Fruit fly (Drosophila melanogaster) whole organism, embryonic: ENCODE results near the gene fbl.

Experiments
- ATbp ChIP-seq: fragments of 200-800 bp; sonication (Bioruptor generic); optimal IDR thresholded peaks from 2 replicates; lab custom pipeline; 2017; ENCODE audit warnings: missing biosample characterization, mild to moderate bottlenecking, missing genetic modification characterization, missing genetic modification reagents
- Antp ChIP-seq: fragments of 200-800 bp; sonication (Bioruptor generic); optimal IDR thresholded peaks from 3 replicates; lab custom pipeline; 2016; ENCODE audit warnings: missing biosample characterization, missing genetic modification characterization
- Atf3 ChIP-seq: fragments of 200-800 bp; sonication (Bioruptor generic); optimal IDR thresholded peaks from 3 replicates; lab custom pipeline; 2016; ENCODE audit warnings: missing biosample characterization, missing genetic modification characterization
- BtbVII ChIP-seq: fragments of 200-800 bp; sonication (Bioruptor generic); optimal IDR thresholded peaks from 3 replicates; lab custom pipeline; 2017; ENCODE audit warnings: missing biosample characterization, mild to moderate bottlenecking, missing genetic modification characterization
- CG10431 ChIP-seq: fragments of 200-800 bp; sonication (Bioruptor generic); optimal IDR thresholded peaks from 3 replicates; lab custom pipeline; 2018; ENCODE audit warnings: missing biosample characterization, mild to moderate bottlenecking, missing genetic modification characterization
- CG11456 ChIP-seq: fragments of 200-800 bp; sonication (Bioruptor generic); IDR thresholded peaks from 3 replicates; pipeline ENCODE4 v1.3.6; 2022; ENCODE audit warnings: missing biosample characterization, missing genetic modification characterization
- CG11695 ChIP-seq: fragments of 200-800 bp; sonication (Bioruptor generic); IDR thresholded peaks from 3 replicates; pipeline ENCODE4 v1.3.6; 2022; ENCODE audit warnings: missing biosample characterization, missing genetic modification characterization
- CG11723 ChIP-seq: fragments of 200-800 bp; sonication (Bioruptor generic); optimal IDR thresholded peaks from 2 replicates; lab custom pipeline; 2017; ENCODE audit warnings: missing biosample characterization, mild to moderate bottlenecking, missing genetic modification characterization
- CG16815 ChIP-seq: fragments of 200-800 bp; sonication (Bioruptor generic); optimal IDR thresholded peaks from 3 replicates; lab custom pipeline; 2017; ENCODE audit warnings: missing biosample characterization, mild to moderate bottlenecking, missing genetic modification characterization
- CG17186 ChIP-seq: fragments of 200-800 bp; sonication (Bioruptor generic); optimal IDR thresholded peaks from 3 replicates; lab custom pipeline; 2017; ENCODE audit warnings: missing biosample characterization, missing genetic modification reagents, missing genetic modification characterization
- CG2678 ChIP-seq: fragments of 200-800 bp; sonication (Bioruptor generic); optimal IDR thresholded peaks from 3 replicates; lab custom pipeline; 2019; ENCODE audit warnings: missing biosample characterization, mild to moderate bottlenecking, missing genetic modification characterization, moderate library complexity
- CG2712 ChIP-seq: fragments of 200-800 bp; optimal IDR thresholded peaks from 3 replicates; lab custom pipeline; 2019; ENCODE audit warnings: missing biosample characterization, mild to moderate bottlenecking, missing genetic modification characterization, moderate library complexity
- CG32767 ChIP-seq: fragments of 200-800 bp; sonication (Bioruptor generic); IDR thresholded peaks from 2 replicates; pipeline ENCODE4 v1.3.6; 2022; ENCODE audit warnings: missing biosample characterization, missing genetic modification characterization
- CG5245 ChIP-seq: fragments of 200-800 bp; sonication (Bioruptor generic); optimal IDR thresholded peaks from 3 replicates; lab custom pipeline; 2016; ENCODE audit warnings: missing biosample characterization, missing genetic modification characterization
- CG7745 ChIP-seq: fragments of 200-800 bp; sonication (Bioruptor generic); optimal IDR thresholded peaks from 2 replicates; lab custom pipeline; 2018; ENCODE audit warnings: missing biosample characterization, mild to moderate bottlenecking, missing genetic modification characterization, moderate library complexity
- CG7786 ChIP-seq: fragments of 200-800 bp; sonication (Bioruptor generic); optimal IDR thresholded peaks from 2 replicates; lab custom pipeline; 2016; ENCODE audit warnings: missing biosample characterization, missing genetic modification characterization
- CG7839 ChIP-seq: fragments of 200-800 bp; sonication (Bioruptor generic); optimal IDR thresholded peaks from 3 replicates; lab custom pipeline; 2018; ENCODE audit warnings: missing biosample characterization, mild to moderate bottlenecking, missing genetic modification characterization, moderate library complexity
- CG8089 ChIP-seq: fragments of 200-800 bp; sonication (Bioruptor generic); optimal IDR thresholded peaks from 3 replicates; lab custom pipeline; 2016; ENCODE audit warnings: missing biosample characterization, missing genetic modification characterization
- CG8290 ChIP-seq, 3 experiments: fragments of 200-800 bp; sonication (Bioruptor generic); optimal IDR thresholded peaks; 2 replicates each; lab custom pipeline; 2016 to 2019; ENCODE audit warnings: missing biosample characterization in 3 of 3, missing genetic modification characterization in 3 of 3, mild to moderate bottlenecking in 2 of 3, moderate library complexity in 1 of 3
- CG9609 ChIP-seq: fragments of 200-800 bp; sonication (Bioruptor generic); optimal IDR thresholded peaks from 3 replicates; lab custom pipeline; 2016; ENCODE audit warnings: missing biosample characterization, missing genetic modification characterization
- CG9727 ChIP-seq: fragments of 200-800 bp; sonication (Bioruptor generic); optimal IDR thresholded peaks from 3 replicates; lab custom pipeline; 2017; ENCODE audit warnings: missing biosample characterization, mild to moderate bottlenecking, missing genetic modification characterization
- CHES-1-like ChIP-seq: fragments of 200-800 bp; sonication (Bioruptor generic); optimal IDR thresholded peaks from 2 replicates; lab custom pipeline; 2016; ENCODE audit warnings: missing biosample characterization, missing genetic modification characterization
- ERR ChIP-seq: fragments of 200-800 bp; sonication (Bioruptor generic); optimal IDR thresholded peaks from 2 replicates; lab custom pipeline; 2016; ENCODE audit warnings: missing biosample characterization, missing genetic modification characterization
- Hey ChIP-seq: fragments of 200-800 bp; sonication (Bioruptor generic); optimal IDR thresholded peaks from 3 replicates; lab custom pipeline; 2018; ENCODE audit warnings: missing biosample characterization, mild to moderate bottlenecking, missing genetic modification characterization
- Hmr ChIP-seq: fragments of 200-800 bp; sonication (Bioruptor generic); optimal IDR thresholded peaks from 3 replicates; lab custom pipeline; 2017; ENCODE audit warnings: mild to moderate bottlenecking, missing biosample characterization, missing genetic modification reagents, missing genetic modification characterization
- Hr39 ChIP-seq: fragments of >200 bp; optimal IDR thresholded peaks from 2 replicates; lab custom pipeline; 2017
- NfI ChIP-seq: fragments of 200-800 bp; sonication (Bioruptor generic); optimal IDR thresholded peaks from 3 replicates; lab custom pipeline; 2018; ENCODE audit warnings: missing biosample characterization, mild to moderate bottlenecking, missing genetic modification characterization, moderate library complexity
- Rx ChIP-seq: fragments of 200-800 bp; sonication (Bioruptor generic); IDR thresholded peaks from 2 replicates; pipeline ENCODE4 v1.3.6; 2022; ENCODE audit warnings: missing biosample characterization, missing genetic modification characterization
- Stat92E ChIP-seq, 3 experiments: fragments of >200 bp in 2 of 3; fragments of 200-800 bp in 1 of 3; sonication (Bioruptor generic) in 1 of 3; optimal IDR thresholded peaks; 2 replicates each; lab custom pipeline; 2017 to 2019; ENCODE audit warnings: missing biosample characterization in 3 of 3, missing genetic modification characterization in 3 of 3, mild to moderate bottlenecking in 1 of 3, moderate library complexity in 1 of 3
- ac ChIP-seq: fragments of 200-800 bp; sonication (Bioruptor generic); optimal IDR thresholded peaks from 3 replicates; lab custom pipeline; 2017; ENCODE audit warnings: missing biosample characterization, mild to moderate bottlenecking, missing genetic modification characterization
- al ChIP-seq: fragments of 200-800 bp; sonication (Bioruptor generic); IDR thresholded peaks from 2 replicates; pipeline ENCODE4 v1.3.6; 2022; ENCODE audit warnings: missing biosample characterization, missing genetic modification characterization
- cato ChIP-seq: fragments of 200-800 bp; sonication (Bioruptor generic); optimal IDR thresholded peaks from 2 replicates; lab custom pipeline; 2016; ENCODE audit warnings: missing biosample characterization, missing genetic modification characterization, borderline replicate concordance
- chn ChIP-seq: fragments of 200-800 bp; sonication (Bioruptor generic); optimal IDR thresholded peaks from 2 replicates; lab custom pipeline; 2016; ENCODE audit warnings: missing biosample characterization, missing genetic modification characterization
- corto ChIP-seq: fragments of 200-800 bp; sonication (Bioruptor generic); optimal IDR thresholded peaks from 2 replicates; lab custom pipeline; 2016; ENCODE audit warnings: missing biosample characterization, mild to moderate bottlenecking, missing genetic modification characterization, moderate library complexity
- croc ChIP-seq: fragments of 200-800 bp; sonication (Bioruptor generic); conservative IDR thresholded peaks from 3 replicates; pipeline ENCODE4 v1.3.6; 2022; ENCODE audit warnings: missing biosample characterization, missing genetic modification characterization
- da ChIP-seq: fragments of 200-800 bp; sonication (Bioruptor generic); optimal IDR thresholded peaks from 2 replicates; lab custom pipeline; 2016; ENCODE audit warnings: missing biosample characterization, missing genetic modification characterization
- disco-r ChIP-seq: fragments of 200-800 bp; sonication (Bioruptor generic); optimal IDR thresholded peaks from 2 replicates; lab custom pipeline; 2016; ENCODE audit warnings: missing biosample characterization, missing genetic modification characterization
- fd102C ChIP-seq: fragments of 200-800 bp; sonication (Bioruptor generic); optimal IDR thresholded peaks from 2 replicates; lab custom pipeline; 2018; ENCODE audit warnings: missing biosample characterization, mild to moderate bottlenecking, missing genetic modification characterization, moderate library complexity
- h ChIP-seq: fragments of >200 bp; optimal IDR thresholded peaks from 2 replicates; lab custom pipeline; 2017
- hb ChIP-seq: fragments of 200-800 bp; sonication (Bioruptor generic); IDR thresholded peaks from 3 replicates; pipeline ENCODE4 v1.3.6; 2022; ENCODE audit warnings: missing biosample characterization, missing genetic modification characterization; ENCODE audit not compliant: partially characterized antibody
- ind ChIP-seq: fragments of 200-800 bp; sonication (Bioruptor generic); optimal IDR thresholded peaks from 3 replicates; lab custom pipeline; 2016; ENCODE audit warnings: missing biosample characterization, missing genetic modification characterization
- inv ChIP-seq: fragments of 200-800 bp; sonication (Bioruptor generic); IDR thresholded peaks from 2 replicates; pipeline ENCODE4 v1.3.6; 2022; ENCODE audit warnings: missing biosample characterization, missing genetic modification characterization; ENCODE audit not compliant: partially characterized antibody
- jumu ChIP-seq: fragments of 200-800 bp; sonication (Bioruptor generic); optimal IDR thresholded peaks from 3 replicates; lab custom pipeline; 2016; ENCODE audit warnings: missing biosample characterization, missing genetic modification characterization
- mam ChIP-seq: fragments of 200-800 bp; sonication (Bioruptor generic); optimal IDR thresholded peaks from 3 replicates; lab custom pipeline; 2016; ENCODE audit warnings: missing biosample characterization, missing genetic modification characterization
- ro ChIP-seq: fragments of 200-800 bp; sonication (Bioruptor generic); IDR thresholded peaks from 2 replicates; pipeline ENCODE4 v1.3.6; 2022; ENCODE audit warnings: missing biosample characterization, missing genetic modification characterization
- shn ChIP-seq: fragments of 200-800 bp; sonication (Bioruptor generic); optimal IDR thresholded peaks from 3 replicates; lab custom pipeline; 2016; ENCODE audit warnings: missing biosample characterization, missing genetic modification characterization
- slp2 ChIP-seq: fragments of 200-800 bp; sonication (Bioruptor generic); optimal IDR thresholded peaks from 2 replicates; lab custom pipeline; 2016; ENCODE audit warnings: missing biosample characterization, missing genetic modification characterization
- sug ChIP-seq: fragments of 200-800 bp; optimal IDR thresholded peaks from 2 replicates; lab custom pipeline; 2019; ENCODE audit warnings: missing biosample characterization, mild to moderate bottlenecking, missing genetic modification characterization, moderate library complexity
- usp ChIP-seq: fragments of >200 bp; optimal IDR thresholded peaks from 2 replicates; lab custom pipeline; 2017; ENCODE audit warnings: missing biosample characterization, missing genetic modification characterization
- wor ChIP-seq: fragments of 200-800 bp; sonication (Bioruptor generic); IDR thresholded peaks from 2 replicates; pipeline ENCODE4 v1.3.6; 2022; ENCODE audit warnings: missing biosample characterization, missing genetic modification characterization
- zen2 ChIP-seq: fragments of 200-800 bp; sonication (Bioruptor generic); IDR thresholded peaks from 3 replicates; pipeline ENCODE4 v1.3.6; 2022; ENCODE audit warnings: missing biosample characterization, missing genetic modification characterization; ENCODE audit not compliant: partially characterized antibody
- zfh1 ChIP-seq: fragments of 200-800 bp; sonication (Bioruptor generic); IDR thresholded peaks from 3 replicates; pipeline ENCODE4 v1.3.6; 2022; ENCODE audit warnings: missing biosample characterization, missing genetic modification characterization

The fbl gene

dm6 chr3L:20388983-20389382 is 4.8 kb downstream of the fbl start (continued):
- TF ChIP-seq CG32767 (GFP tag; lab: Robert Waterston, UW) (no peak), CG5245 (GFP tag; lab: Kevin White, UChicago) (peak; percentile 1), slp2 (GFP tag; lab: Kevin White, UChicago) (no peak), CG7839 (tag; lab: Kevin White, UChicago) (peak; percentile 53), CG11695 (peak; percentile 66), NfI (GFP tag; lab: Kevin White, UChicago) (peak; percentile 44), Antp (GFP tag; lab: Kevin White, UChicago) (peak; percentile 59), fd102C (no peak), al (GFP tag; lab: Robert Waterston, UW) (no peak), BtbVII (peak; percentile 37), CG10431 (GFP tag; lab: Kevin White, UChicago) (no peak), CG2712 (tag; lab: Kevin White, UChicago) (peak; percentile 12), ac (GFP tag; lab: Kevin White, UChicago) (no peak), Stat92E (GFP tag; optimal IDR thresholded peaks at IDR 0.05; lab: Kevin White, UChicago) (no peak), Hr39 (no peak), cato (no peak), zfh1 (GFP tag; lab: Robert Waterston, UW) (no peak), corto (GFP tag; lab: Kevin White, UChicago) (no peak), disco-r (GFP tag; lab: Kevin White, UChicago) (no peak), Hmr (GFP tag; lab: Kevin White, UChicago) (peak; percentile 59), CG11723 (GFP tag; lab: Kevin White, UChicago) (no peak), CG7745 (no peak), usp (GFP tag; lab: Kevin White, UChicago) (no peak), da (GFP tag; lab: Kevin White, UChicago) (no peak), inv (GFP tag; lab: Robert Waterston, UW) (no peak), CG2678 (peak; percentile 60), CHES-1-like (peak; percentile 36), CG9727 (GFP tag; lab: Kevin White, UChicago) (no peak), hb (GFP tag; lab: Robert Waterston, UW) (no peak), Rx (GFP tag; lab: Robert Waterston, UW) (0 out of 2 replicates have a peak, but pooled peaks have one; percentile 21), Atf3 (no peak), zen2 (GFP tag; lab: Robert Waterston, UW) (no peak), jumu (GFP tag; lab: Kevin White, UChicago) (peak; percentile 16), CG17186 (GFP tag; lab: Kevin White, UChicago) (no peak), CG9609 (GFP tag; lab: Kevin White, UChicago) (peak; percentile 36), shn (GFP tag; lab: Kevin White, UChicago) (peak; percentile 32), wor (GFP tag; lab: Robert Waterston, UW) (no peak), CG11456 (GFP tag; lab: Robert Waterston, UW) (peak; percentile 60; the same call in 1 of the 3 replicates), CG7786 (GFP tag; lab: Kevin White, UChicago) (peak; percentile 31), CG8089 (no peak), ATbp (no peak), mam (peak; percentile 40), sug (peak; percentile 79), chn (GFP tag; lab: Kevin White, UChicago) (peak; percentile 18), CG8290 (GFP tag; optimal IDR thresholded peaks at IDR 0.05; lab: Kevin White, UChicago) (no peak), CG8290 (tag; optimal IDR thresholded peaks at IDR 0.05; lab: Kevin White, UChicago) (peak in 1 of 2 experiments; percentile 85), croc (GFP tag; lab: Robert Waterston, UW) (no peak), ERR (peak; percentile 59), ro (GFP tag; lab: Robert Waterston, UW) (no peak), h (lab: Kevin White, UChicago) (no peak), Hey (tag; lab: Kevin White, UChicago) (peak; percentile 21), ind (peak; percentile 36), CG16815 (GFP tag; lab: Kevin White, UChicago) (no peak)
